Worm (Caenorhabditis elegans): ENCODE measurements around the gene F27E5.7.

DNA sequence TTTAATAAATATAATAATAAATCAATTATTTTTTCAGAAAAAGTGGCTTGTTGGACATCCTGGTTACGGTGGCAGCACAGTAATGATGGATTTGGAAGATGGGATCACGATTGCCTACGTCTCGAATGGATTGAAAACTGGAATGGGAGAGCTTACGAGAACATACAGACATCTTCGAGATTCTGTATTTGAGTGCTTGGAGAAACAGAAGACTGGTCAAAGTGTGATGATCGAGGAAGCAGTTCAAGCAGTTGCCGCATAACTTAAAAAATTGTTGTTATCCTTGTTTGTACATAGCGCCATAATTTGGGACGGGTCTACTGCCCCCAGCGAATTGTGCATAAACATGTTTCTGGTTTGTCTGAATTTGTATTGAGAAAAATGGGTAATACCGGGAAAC lies 24.1 kb upstream of the F27E5.7 start:
- TF ChIP-seq hmg-4 (GFP tag; optimal IDR thresholded peaks at IDR 0.05) (no peak), aly-1 (tag; optimal IDR thresholded peaks at IDR 0.05) (no peak), ama-1 (optimal IDR thresholded peaks at IDR 0.05) (no peak), hmbx-1 (tag; optimal IDR thresholded peaks at IDR 0.05) (no peak)

Data from whole organism, early embryonic.